Worm (Caenorhabditis elegans) whole organism, L3 larva: ENCODE data around the gene F44F4.9.

ENCODE experiments used
- R02D3.7 ChIP-seq: fragments of 150-350 bp; optimal IDR thresholded peaks from 2 replicates; lab custom pipeline; 2014; ENCODE audit warnings: missing biosample characterization, missing genetic modification characterization
- ZK546.5 ChIP-seq: sonication (generic microtip); optimal IDR thresholded peaks from 2 replicates; lab custom pipeline; 2017; ENCODE audit warnings: missing biosample characterization, missing genetic modification characterization
- ceh-16 ChIP-seq: sonication (generic microtip); optimal IDR thresholded peaks from 2 replicates; lab custom pipeline; 2017; ENCODE audit warnings: missing biosample characterization, missing genetic modification characterization
- ceh-82 ChIP-seq: fragments of 150-350 bp; optimal IDR thresholded peaks from 2 replicates; lab custom pipeline; 2014; ENCODE audit warnings: missing biosample characterization, missing genetic modification characterization
- ceh-9 ChIP-seq: sonication (generic microtip); optimal IDR thresholded peaks from 2 replicates; lab custom pipeline; 2018; ENCODE audit warnings: missing biosample characterization, missing genetic modification characterization
- daf-12 ChIP-seq: fragments of 150-350 bp; optimal IDR thresholded peaks from 2 replicates; lab custom pipeline; 2014; ENCODE audit warnings: missing biosample characterization, missing genetic modification reagents, missing genetic modification characterization
- egl-27 ChIP-seq: sonication (generic microtip); optimal IDR thresholded peaks from 4 replicates; lab custom pipeline; 2017; ENCODE audit warnings: missing biosample characterization, missing genetic modification reagents, missing genetic modification characterization
- egl-5 ChIP-seq: fragments of 150-350 bp; optimal IDR thresholded peaks from 2 replicates; lab custom pipeline; 2017; ENCODE audit warnings: missing biosample characterization, missing genetic modification reagents, missing genetic modification characterization, inconsistent platforms
- elt-1 ChIP-seq: fragments of 150-350 bp; optimal IDR thresholded peaks from 2 replicates; lab custom pipeline; 2014; ENCODE audit warnings: missing biosample characterization, missing genetic modification characterization
- elt-2 ChIP-seq: sonication (generic microtip); optimal IDR thresholded peaks from 2 replicates; lab custom pipeline; 2016; ENCODE audit warnings: missing genetic modification reagents, mild to moderate bottlenecking, missing genetic modification characterization, missing compliant biosample characterization
- elt-3 ChIP-seq, 3 experiments: fragments of 150-350 bp in 1 of 3; sonication (generic microtip) in 2 of 3; optimal IDR thresholded peaks; 2 replicates in 2 of 3; 4 replicates in 1 of 3; lab custom pipeline; 2014 to 2017; ENCODE audit warnings: missing biosample characterization in 3 of 3, missing genetic modification characterization in 3 of 3
- eor-1 ChIP-seq, 2 experiments: fragments of 150-350 bp; optimal IDR thresholded peaks; 2 replicates each; lab custom pipeline; 2014 to 2018; ENCODE audit warnings: missing biosample characterization in 2 of 2, missing genetic modification characterization in 2 of 2
- fkh-10 ChIP-seq: sonication (generic microtip); optimal IDR thresholded peaks from 2 replicates; lab custom pipeline; 2017; ENCODE audit warnings: missing biosample characterization, missing genetic modification reagents, missing genetic modification characterization
- fkh-2 ChIP-seq: fragments of 150-350 bp; optimal IDR thresholded peaks from 2 replicates; lab custom pipeline; 2014; ENCODE audit warnings: missing biosample characterization, missing genetic modification reagents, missing genetic modification characterization
- hmg-11 ChIP-seq: sonication (generic microtip); optimal IDR thresholded peaks from 2 replicates; lab custom pipeline; 2016; ENCODE audit warnings: missing genetic modification characterization, missing compliant biosample characterization
- jun-1 ChIP-seq: fragments of 150-350 bp; optimal IDR thresholded peaks from 2 replicates; lab custom pipeline; 2014; ENCODE audit warnings: missing biosample characterization, missing genetic modification reagents, missing genetic modification characterization
- lin-39 ChIP-seq: fragments of 150-350 bp; optimal IDR thresholded peaks from 2 replicates; lab custom pipeline; 2018; ENCODE audit warnings: missing biosample characterization, missing genetic modification reagents, missing genetic modification characterization
- mml-1 ChIP-seq: fragments of 150-350 bp; sonication (generic microtip); optimal IDR thresholded peaks from 3 replicates; lab custom pipeline; 2014; ENCODE audit warnings: missing biosample characterization, missing genetic modification characterization
- nfya-1 ChIP-seq: sonication (generic microtip); optimal IDR thresholded peaks from 2 replicates; lab custom pipeline; 2017; ENCODE audit warnings: missing genetic modification characterization, mild to moderate bottlenecking, missing compliant biosample characterization, antibody characterized with exemption, moderate library complexity; ENCODE audit not compliant: insufficient read depth
- nhr-12 ChIP-seq: fragments of 150-350 bp; optimal IDR thresholded peaks from 2 replicates; lab custom pipeline; 2014; ENCODE audit warnings: missing biosample characterization, missing genetic modification characterization
- nhr-23 ChIP-seq: fragments of 150-350 bp; optimal IDR thresholded peaks from 2 replicates; lab custom pipeline; 2014; ENCODE audit warnings: missing biosample characterization, missing genetic modification reagents, missing genetic modification characterization
- nhr-237 ChIP-seq: fragments of 150-350 bp; optimal IDR thresholded peaks from 2 replicates; lab custom pipeline; 2014; ENCODE audit warnings: missing biosample characterization, missing genetic modification characterization
- nhr-25 ChIP-seq: sonication (generic microtip); optimal IDR thresholded peaks from 2 replicates; lab custom pipeline; 2017; ENCODE audit warnings: missing biosample characterization, missing genetic modification characterization
- nhr-67 ChIP-seq: fragments of 150-350 bp; optimal IDR thresholded peaks from 2 replicates; lab custom pipeline; 2014; ENCODE audit warnings: missing biosample characterization, missing genetic modification characterization
- nhr-76 ChIP-seq: fragments of 150-350 bp; sonication (generic microtip); optimal IDR thresholded peaks from 5 replicates; lab custom pipeline; 2014; ENCODE audit warnings: missing biosample characterization, missing genetic modification characterization
- nhr-77 ChIP-seq: fragments of 150-350 bp; optimal IDR thresholded peaks from 2 replicates; lab custom pipeline; 2014; ENCODE audit warnings: missing biosample characterization, missing genetic modification characterization
- pqm-1 ChIP-seq: fragments of 150-350 bp; optimal IDR thresholded peaks from 2 replicates; lab custom pipeline; 2017; ENCODE audit warnings: missing biosample characterization, missing genetic modification characterization, inconsistent platforms
- sea-2 ChIP-seq: fragments of 150-350 bp; sonication (generic microtip); optimal IDR thresholded peaks from 4 replicates; lab custom pipeline; 2014; ENCODE audit warnings: missing biosample characterization, missing genetic modification reagents, missing genetic modification characterization
- skn-1 ChIP-seq: fragments of 150-350 bp; optimal IDR thresholded peaks from 2 replicates; lab custom pipeline; 2014; ENCODE audit warnings: missing biosample characterization, missing genetic modification characterization
- snpc-4 ChIP-seq: fragments of 150-350 bp; optimal IDR thresholded peaks from 2 replicates; lab custom pipeline; 2014; ENCODE audit warnings: missing biosample characterization, missing genetic modification characterization
- unc-62 ChIP-seq: fragments of 150-350 bp; sonication (generic microtip); optimal IDR thresholded peaks from 4 replicates; lab custom pipeline; 2014; ENCODE audit warnings: missing biosample characterization, missing genetic modification reagents, missing genetic modification characterization
- zag-1 ChIP-seq: fragments of 150-350 bp; optimal IDR thresholded peaks from 2 replicates; lab custom pipeline; 2014; ENCODE audit warnings: missing biosample characterization, missing genetic modification characterization
- ztf-11 ChIP-seq: fragments of 150-350 bp; optimal IDR thresholded peaks from 2 replicates; lab custom pipeline; 2014; ENCODE audit warnings: missing biosample characterization, missing genetic modification characterization
- ztf-4 ChIP-seq: fragments of 150-350 bp; optimal IDR thresholded peaks from 2 replicates; lab custom pipeline; 2014; ENCODE audit warnings: missing biosample characterization, missing genetic modification characterization

Gene F44F4.9

ce11 chrII:10887097-10887496, 28.5 kb downstream of the F44F4.9 start:
- TF ChIP-seq nhr-25 (tag; lab: Kevin White, UChicago): peak; percentile 69
- peak; percentile 75 for TF ChIP-seq nhr-23 (tag; lab: Kevin White, UChicago)
- no peak for TF ChIP-seq elt-2 (tag; lab: Kevin White, UChicago)
- TF ChIP-seq egl-5 (tag; lab: Kevin White, UChicago): peak; percentile 16
- no peak for TF ChIP-seq ceh-9 (tag; lab: Kevin White, UChicago)
- TF ChIP-seq R02D3.7 (tag; lab: Kevin White, UChicago): no peak
- TF ChIP-seq fkh-2 (tag; lab: Kevin White, UChicago): no peak
- no peak for TF ChIP-seq ceh-82 (tag; lab: Kevin White, UChicago)
- TF ChIP-seq nhr-77 (tag; lab: Kevin White, UChicago): no peak
- no peak for TF ChIP-seq eor-1 (tag; optimal IDR thresholded peaks at IDR 0.05; lab: Kevin White, UChicago)

ce11 chrII:10885868-10886514, 29.6 kb downstream of the F44F4.9 start, which contains the start of gene F44F4.3:
Gene F44F4.3, minus strand, starts transcription at chrII:10885918.
- TF ChIP-seq nhr-23 (tag; lab: Kevin White, UChicago) (peak; percentile 68), sea-2 (GFP tag; lab: Kevin White, UChicago) (no peak)

- no peak for TF ChIP-seq lin-39 (tag; lab: Kevin White, UChicago)
- no peak for TF ChIP-seq nhr-76 (tag; lab: Kevin White, UChicago)
- no peak for TF ChIP-seq egl-27
- no peak for TF ChIP-seq daf-12 (tag; lab: Kevin White, UChicago)
- TF ChIP-seq ztf-11 (tag; lab: Kevin White, UChicago): no peak
- TF ChIP-seq sea-2 (GFP tag; lab: Kevin White, UChicago): no peak
- no peak for TF ChIP-seq nhr-237 (tag; lab: Kevin White, UChicago)
- no peak for TF ChIP-seq fkh-10 (GFP tag; lab: Kevin White, UChicago)
- no peak for TF ChIP-seq ztf-4 (tag; lab: Kevin White, UChicago)
- TF ChIP-seq unc-62: no peak
- no peak for TF ChIP-seq pqm-1 (tag; lab: Kevin White, UChicago)
- TF ChIP-seq ZK546.5 (tag; lab: Kevin White, UChicago): no peak
- no peak for TF ChIP-seq hmg-11 (tag; lab: Kevin White, UChicago)
- no peak for TF ChIP-seq zag-1 (tag; lab: Kevin White, UChicago)
- TF ChIP-seq elt-1: no peak
- no peak for TF ChIP-seq nfya-1 (tag; lab: Kevin White, UChicago)
- TF ChIP-seq elt-2 (tag; lab: Kevin White, UChicago): no peak
- no peak for TF ChIP-seq ceh-16 (tag; lab: Kevin White, UChicago)
Observed at ce11 chrII:10885250-10885649, 30.4 kb downstream of the F44F4.9 start.

ce11 chrII:10884396-10884795, 31.2 kb downstream of the F44F4.9 start, which contains the start of gene egg-3:
Gene egg-3, minus strand, starts transcription at chrII:10884441.
- TF ChIP-seq elt-2 (tag; lab: Kevin White, UChicago) (no peak), ceh-82 (tag; lab: Kevin White, UChicago) (no peak), egl-5 (tag; lab: Kevin White, UChicago) (no peak), nhr-12 (tag; lab: Kevin White, UChicago) (no peak), fkh-2 (tag; lab: Kevin White, UChicago) (no peak), elt-1 (no peak), egl-27 (no peak), jun-1 (tag; lab: Kevin White, UChicago) (no peak), snpc-4 (no peak), nhr-77 (tag; lab: Kevin White, UChicago) (no peak), ztf-4 (tag; lab: Kevin White, UChicago) (no peak), skn-1 (tag; lab: Kevin White, UChicago) (no peak), mml-1 (tag; lab: Kevin White, UChicago) (no peak), nhr-237 (tag; lab: Kevin White, UChicago) (no peak), sea-2 (GFP tag; lab: Kevin White, UChicago) (no peak), elt-3 (tag; optimal IDR thresholded peaks at IDR 0.05; lab: Kevin White, UChicago) (no peak), nhr-76 (tag; lab: Kevin White, UChicago) (no peak), nhr-67 (tag; lab: Kevin White, UChicago) (no peak), zag-1 (tag; lab: Kevin White, UChicago) (no peak), daf-12 (tag; lab: Kevin White, UChicago) (no peak)
